Worm (Caenorhabditis elegans): ENCODE measurements around the gene H20E11.2.

H20E11.2 gene

ce11 chrIV:6792380-6793309 lies 34.9 kb upstream of the H20E11.2 start (continued):
- TF ChIP-seq lin-1 (GFP tag; IDR thresholded peaks at IDR 0.05) (peak; percentile 17; the same call in 1 of the 2 replicates), aly-2 (tag; optimal IDR thresholded peaks at IDR 0.05) (no peak), vab-7 (GFP tag; IDR thresholded peaks at IDR 0.05) (0 out of 2 replicates have a peak, but pooled peaks have one; percentile 21), nhr-10 (tag; optimal IDR thresholded peaks at IDR 0.05) (no peak), daf-12 (tag; optimal IDR thresholded peaks at IDR 0.05) (no peak), hlh-11 (tag; optimal IDR thresholded peaks at IDR 0.05) (no peak), jun-1 (tag; optimal IDR thresholded peaks at IDR 0.05) (no peak), skn-1 (tag; optimal IDR thresholded peaks at IDR 0.05) (no peak), ama-1 (optimal IDR thresholded peaks at IDR 0.05) (peak; percentile 28), zfp-2 (tag; optimal IDR thresholded peaks at IDR 0.05) (no peak), ZK337.2 (GFP tag; IDR thresholded peaks at IDR 0.05) (no peak), snpc-4 (tag; optimal IDR thresholded peaks at IDR 0.05) (peak; percentile 56), aha-1 (tag) (peak; percentile 73), lin-39 (tag; optimal IDR thresholded peaks at IDR 0.05) (no peak), dpl-1 (GFP tag; optimal IDR thresholded peaks at IDR 0.05) (no peak), fkh-10 (GFP tag; optimal IDR thresholded peaks at IDR 0.05) (no peak), ceh-20 (GFP tag; IDR thresholded peaks at IDR 0.05) (no peak), dmd-6 (GFP tag; IDR thresholded peaks at IDR 0.05) (0 out of 2 replicates have a peak, but pooled peaks have one; percentile 7), fos-1 (tag; optimal IDR thresholded peaks at IDR 0.05) (no peak), nhr-76 (tag; optimal IDR thresholded peaks at IDR 0.05) (no peak), php-3 (GFP tag; IDR thresholded peaks at IDR 0.05) (no peak), nhr-77 (tag; optimal IDR thresholded peaks at IDR 0.05) (no peak), sdz-12 (GFP tag; optimal IDR thresholded peaks at IDR 0.05) (no peak), unc-130 (GFP tag; optimal IDR thresholded peaks at IDR 0.05) (no peak), unc-39 (tag; optimal IDR thresholded peaks at IDR 0.05) (no peak), zip-11 (GFP tag; IDR thresholded peaks at IDR 0.05) (no peak), nhr-11 (tag; optimal IDR thresholded peaks at IDR 0.05) (no peak), D1046.2 (GFP tag; IDR thresholded peaks at IDR 0.05) (0 out of 2 replicates have a peak, but pooled peaks have one; percentile 32), mxl-3 (GFP tag; optimal IDR thresholded peaks at IDR 0.05) (no peak), lin-13 (GFP tag; optimal IDR thresholded peaks at IDR 0.05) (peak; percentile 22), lin-29 (GFP tag; IDR thresholded peaks at IDR 0.05) (no peak), nhr-42 (GFP tag; IDR thresholded peaks at IDR 0.05) (no peak), saeg-2 (GFP tag; IDR thresholded peaks at IDR 0.05) (no peak), Y75B8A.6 (GFP tag; IDR thresholded peaks at IDR 0.05) (no peak), daf-19 (GFP tag; conservative IDR thresholded peaks at IDR 0.05) (no peak), tra-1 (GFP tag; IDR thresholded peaks at IDR 0.05) (0 out of 2 replicates have a peak, but pooled peaks have one; percentile 26), attf-4 (tag; optimal IDR thresholded peaks at IDR 0.05) (peak; percentile 26), ceh-28 (tag; optimal IDR thresholded peaks at IDR 0.05) (no peak), ceh-62 (tag; optimal IDR thresholded peaks at IDR 0.05) (no peak), ceh-44 (GFP tag; IDR thresholded peaks at IDR 0.05) (no peak), Y105C5A.15 (GFP tag; IDR thresholded peaks at IDR 0.05) (no peak), duxl-1 (tag; optimal IDR thresholded peaks at IDR 0.05; ENCODE audit: poor library complexity) (peak; percentile 55), dmd-8 (GFP tag; IDR thresholded peaks at IDR 0.05) (no peak), spr-3 (GFP tag; optimal IDR thresholded peaks at IDR 0.05) (peak; percentile 50), egl-43 (GFP tag; IDR thresholded peaks at IDR 0.05) (0 out of 2 replicates have a peak, but pooled peaks have one; percentile 4), cey-2 (tag; optimal IDR thresholded peaks at IDR 0.05; ENCODE audit: borderline replicate concordance, insufficient read depth) (no peak), nhr-48 (tag; optimal IDR thresholded peaks at IDR 0.05) (peak; percentile 36), hmg-1.1 (GFP tag; IDR thresholded peaks at IDR 0.05) (peak; percentile 22; the same call in 1 of the 2 replicates), lin-38 (GFP tag; IDR thresholded peaks at IDR 0.05) (peak; percentile 32), spr-1 (tag; optimal IDR thresholded peaks at IDR 0.05) (no peak), F10B5.3 (tag; optimal IDR thresholded peaks at IDR 0.05) (no peak)
